Worm (Caenorhabditis elegans): Measurements from ENCODE around the gene F10E9.2.
"Not testable (repeated sequence)": the region's sequence is repeated elsewhere in the genome, so short reads cannot be mapped to it uniquely, and the experiment has no call there.

- TF ChIP-seq nhr-6 (tag; optimal IDR thresholded peaks at IDR 0.05); zfp-3 (GFP tag; conservative IDR thresholded peaks at IDR 0.05); php-3 (GFP tag; IDR thresholded peaks at IDR 0.05); dve-1 (tag; optimal IDR thresholded peaks at IDR 0.05; ENCODE audit: insufficient read depth); ztf-11 (tag; optimal IDR thresholded peaks at IDR 0.05); nhr-28 (tag; optimal IDR thresholded peaks at IDR 0.05): not testable (repeated sequence)
Measured at ce11 chrIII:8339372-8339771, 26.9 kb downstream of the F10E9.2 start, which contains the start of gene clc-28.

Data from whole organism, L4 larva.